Fruit fly (Drosophila melanogaster): ENCODE results near the gene CG31086.

DNA sequence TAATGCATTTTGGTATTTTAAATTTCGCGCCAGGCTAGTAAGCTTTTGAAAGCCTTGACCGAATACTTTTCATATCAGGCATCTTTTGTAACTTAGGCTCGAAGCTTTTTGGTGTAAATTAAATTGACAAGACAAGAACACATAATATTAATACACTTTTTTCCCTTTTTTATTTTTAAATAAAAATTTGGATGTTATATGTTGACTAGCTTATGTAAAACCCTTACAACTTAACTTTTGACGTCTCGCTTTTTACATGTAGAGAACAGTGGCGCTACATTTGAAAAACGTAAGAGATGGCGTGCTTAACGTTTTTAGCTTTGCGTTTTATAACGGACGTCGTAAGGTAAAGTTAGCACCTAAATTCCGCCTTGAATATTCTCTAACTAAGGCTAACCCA, 47.9 kb upstream of the CG31086 start:
- TF ChIP-seq Sox102F (GFP tag; optimal IDR thresholded peaks at IDR 0.05) (no peak), Smox (GFP tag; optimal IDR thresholded peaks at IDR 0.05) (no peak), Eip75B (GFP tag; optimal IDR thresholded peaks at IDR 0.05) (no peak), Hr39 (GFP tag; optimal IDR thresholded peaks at IDR 0.05) (peak; percentile 29), Lpt (GFP tag; optimal IDR thresholded peaks at IDR 0.05) (no peak), OdsH (GFP tag; optimal IDR thresholded peaks at IDR 0.05) (no peak), CG8119 (GFP tag; IDR thresholded peaks at IDR 0.05) (no peak), svp (GFP tag) (no peak), CG31627 (GFP tag; optimal IDR thresholded peaks at IDR 0.05) (peak; percentile 20)

Data from whole organism, prepupa.